Worm (Caenorhabditis elegans): ENCODE data around the gene eat-4.
A peak's percentile ranks its signal among the peaks of the same experiment; 100 is the strongest.

eat-4 gene

DNA sequence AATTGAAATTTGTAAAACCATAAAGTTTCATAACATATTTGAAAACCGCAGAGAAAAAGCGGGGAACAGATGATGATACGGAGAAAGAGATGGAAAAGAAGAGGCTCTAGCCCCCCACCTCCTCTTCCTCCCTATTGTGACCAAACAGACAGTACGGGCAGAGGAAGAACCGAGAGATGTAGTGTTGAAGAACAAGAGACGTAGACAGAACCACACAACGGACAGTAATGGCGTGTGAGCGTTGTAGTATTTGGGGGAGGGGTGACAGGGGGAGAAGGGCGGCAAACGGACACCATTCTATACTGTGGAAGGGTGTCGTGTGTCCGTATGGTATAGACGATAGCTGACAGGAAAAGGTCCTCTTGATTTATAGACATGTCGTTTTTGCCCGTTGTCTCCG, 39.3 kb downstream of the eat-4 start:
- no peak for TF ChIP-seq nhr-28 (tag; optimal IDR thresholded peaks at IDR 0.05)
- TF ChIP-seq lin-32 (GFP tag; optimal IDR thresholded peaks at IDR 0.05): no peak
- no peak for TF ChIP-seq mep-1 (tag; optimal IDR thresholded peaks at IDR 0.05)
- no peak for TF ChIP-seq ces-1 (GFP tag; optimal IDR thresholded peaks at IDR 0.05)
- TF ChIP-seq bed-3 (GFP tag; optimal IDR thresholded peaks at IDR 0.05): no peak
- no peak for TF ChIP-seq ceh-39 (tag; optimal IDR thresholded peaks at IDR 0.05)
- peak; percentile 24 for TF ChIP-seq ham-2 (GFP tag; optimal IDR thresholded peaks at IDR 0.05)
- TF ChIP-seq sptf-1 (tag; optimal IDR thresholded peaks at IDR 0.05): peak; percentile 24
- peak; percentile 85 for TF ChIP-seq nhr-2 (tag; optimal IDR thresholded peaks at IDR 0.05)
- no peak for TF ChIP-seq nhr-12 (tag; optimal IDR thresholded peaks at IDR 0.05)
- no peak for TF ChIP-seq drap-1 (GFP tag; optimal IDR thresholded peaks at IDR 0.05)
- no peak for TF ChIP-seq snpc-4 (tag; optimal IDR thresholded peaks at IDR 0.05)
- TF ChIP-seq hlh-1 (tag; optimal IDR thresholded peaks at IDR 0.05): no peak
- TF ChIP-seq blmp-1 (tag; optimal IDR thresholded peaks at IDR 0.05): no peak
- peak; percentile 58 for TF ChIP-seq unc-62 (GFP tag; optimal IDR thresholded peaks at IDR 0.05)
- peak; percentile 21 for TF ChIP-seq mls-2 (tag; optimal IDR thresholded peaks at IDR 0.05)
- TF ChIP-seq cnd-1 (tag; optimal IDR thresholded peaks at IDR 0.05): peak; percentile 4
- TF ChIP-seq sem-2 (GFP tag; optimal IDR thresholded peaks at IDR 0.05): no peak
- no peak for TF ChIP-seq unc-120 (tag; optimal IDR thresholded peaks at IDR 0.05; ENCODE audit: poor library complexity, severe bottlenecking)
- no peak for TF ChIP-seq unc-39 (tag; optimal IDR thresholded peaks at IDR 0.05)

- no peak for TF ChIP-seq snpc-4 (tag; optimal IDR thresholded peaks at IDR 0.05)
- TF ChIP-seq cnd-1 (tag; optimal IDR thresholded peaks at IDR 0.05): no peak
- TF ChIP-seq unc-62 (GFP tag; optimal IDR thresholded peaks at IDR 0.05): peak; percentile 58
Measured at ce11 chrIII:9177874-9178273, 41.2 kb downstream of the eat-4 start.

- TF ChIP-seq mep-1 (tag; optimal IDR thresholded peaks at IDR 0.05) (no peak), lin-32 (GFP tag; optimal IDR thresholded peaks at IDR 0.05) (no peak), blmp-1 (tag; optimal IDR thresholded peaks at IDR 0.05) (no peak), ces-1 (GFP tag; optimal IDR thresholded peaks at IDR 0.05) (no peak), ceh-83 (GFP tag; optimal IDR thresholded peaks at IDR 0.05) (no peak), cnd-1 (tag; optimal IDR thresholded peaks at IDR 0.05) (no peak)
Measured at ce11 chrIII:9181246-9181645, 44.6 kb downstream of the eat-4 start, which contains the start of gene tax-4. Gene tax-4 (plus strand): TSS chrIII:9181546.

ce11 chrIII:9185722-9186121, 49.0 kb downstream of the eat-4 start, which contains the start of gene ZC84.7:
Gene ZC84.7 (plus strand): TSS chrIII:9186022.
- TF ChIP-seq unc-62 (GFP tag; optimal IDR thresholded peaks at IDR 0.05) (no peak), ces-1 (GFP tag; optimal IDR thresholded peaks at IDR 0.05) (no peak)

DNA sequence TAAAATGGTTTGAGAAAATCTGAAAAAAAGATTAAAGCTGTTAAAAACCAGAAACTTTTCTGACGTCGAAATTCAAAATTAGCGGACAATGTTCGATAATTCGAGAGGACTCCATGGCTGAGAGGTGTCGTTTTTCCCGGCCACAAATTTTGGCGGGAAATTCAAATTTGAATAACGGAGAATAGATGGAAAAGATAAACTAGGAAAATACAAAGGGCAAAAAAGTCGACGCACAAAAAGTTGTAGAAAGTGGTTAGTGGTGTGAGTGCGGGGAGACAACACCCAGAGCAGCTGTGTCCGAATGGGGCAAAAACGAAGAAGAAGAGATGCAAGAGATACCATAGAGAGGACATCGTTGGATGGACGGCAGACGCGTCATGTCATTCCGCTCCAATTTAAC, 54.4 kb downstream of the eat-4 start, which contains the start of gene cls-3:
Gene cls-3, minus strand, starts transcription at position 19 of the 400 bp plus-strand sequence.
- TF ChIP-seq cnd-1 (tag; optimal IDR thresholded peaks at IDR 0.05): peak; percentile 35
- TF ChIP-seq flh-1 (GFP tag; optimal IDR thresholded peaks at IDR 0.05): no peak
- TF ChIP-seq mep-1 (tag; optimal IDR thresholded peaks at IDR 0.05): no peak
- no peak for TF ChIP-seq ceh-39 (tag; optimal IDR thresholded peaks at IDR 0.05)
- no peak for TF ChIP-seq pha-4 (tag; optimal IDR thresholded peaks at IDR 0.05)
- TF ChIP-seq ceh-83 (GFP tag; optimal IDR thresholded peaks at IDR 0.05): peak; percentile 8
- TF ChIP-seq sem-2 (GFP tag; optimal IDR thresholded peaks at IDR 0.05): no peak
- no peak for TF ChIP-seq lin-13 (tag; optimal IDR thresholded peaks at IDR 0.05)
- no peak for TF ChIP-seq bed-3 (GFP tag; optimal IDR thresholded peaks at IDR 0.05)
- TF ChIP-seq ces-1 (GFP tag; optimal IDR thresholded peaks at IDR 0.05): peak; percentile 20
- peak; percentile 40 for TF ChIP-seq hlh-1 (tag; optimal IDR thresholded peaks at IDR 0.05)
- no peak for TF ChIP-seq ceh-43 (GFP tag; optimal IDR thresholded peaks at IDR 0.05)
- no peak for TF ChIP-seq tbx-8 (GFP tag; optimal IDR thresholded peaks at IDR 0.05)
- no peak for TF ChIP-seq lsy-2 (tag; optimal IDR thresholded peaks at IDR 0.05)
- TF ChIP-seq ham-2 (GFP tag; optimal IDR thresholded peaks at IDR 0.05): no peak
- TF ChIP-seq nhr-12 (tag; optimal IDR thresholded peaks at IDR 0.05): no peak
- no peak for TF ChIP-seq mab-5 (tag; optimal IDR thresholded peaks at IDR 0.05)
- no peak for TF ChIP-seq unc-62 (GFP tag; optimal IDR thresholded peaks at IDR 0.05)
- no peak for TF ChIP-seq elt-3 (tag; optimal IDR thresholded peaks at IDR 0.05)
- TF ChIP-seq unc-120 (tag; optimal IDR thresholded peaks at IDR 0.05; ENCODE audit: poor library complexity, severe bottlenecking): no peak
- no peak for TF ChIP-seq mls-2 (tag; optimal IDR thresholded peaks at IDR 0.05)
- no peak for TF ChIP-seq nhr-76 (tag; optimal IDR thresholded peaks at IDR 0.05)
- no peak for TF ChIP-seq M03D4.4 (tag; optimal IDR thresholded peaks at IDR 0.05)
- TF ChIP-seq lin-32 (GFP tag; optimal IDR thresholded peaks at IDR 0.05): no peak
- TF ChIP-seq nhr-237 (tag; optimal IDR thresholded peaks at IDR 0.05): no peak

All from whole organism, mixed stage, embryonic.